Worm (Caenorhabditis elegans) whole organism, mixed stage, embryonic: ENCODE data around the gene cyp-34A10.

Source experiments
- elt-1 ChIP-seq: sonication (generic microtip); optimal IDR thresholded peaks from 2 replicates; lab custom pipeline; 2017; ENCODE audit warnings: missing genetic modification characterization, mild to moderate bottlenecking, missing compliant biosample characterization, antibody characterized with exemption, moderate library complexity, borderline replicate concordance; ENCODE audit not compliant: insufficient read depth
- elt-3 ChIP-seq: fragments of 150-350 bp; optimal IDR thresholded peaks from 2 replicates; lab custom pipeline; 2014; ENCODE audit warnings: missing biosample characterization, missing genetic modification characterization
- nhr-237 ChIP-seq: fragments of 150-350 bp; optimal IDR thresholded peaks from 2 replicates; lab custom pipeline; 2014; ENCODE audit warnings: missing biosample characterization, missing genetic modification characterization
- nhr-28 ChIP-seq: fragments of 150-350 bp; optimal IDR thresholded peaks from 2 replicates; lab custom pipeline; 2014; ENCODE audit warnings: missing biosample characterization, missing genetic modification characterization
- sptf-1 ChIP-seq: sonication (generic microtip); optimal IDR thresholded peaks from 2 replicates; lab custom pipeline; 2017; ENCODE audit warnings: mild to moderate bottlenecking, missing genetic modification characterization, moderate library complexity, missing compliant biosample characterization
- unc-62 ChIP-seq: fragments of 150-350 bp; optimal IDR thresholded peaks from 2 replicates; lab custom pipeline; 2014; ENCODE audit warnings: missing biosample characterization, missing genetic modification reagents, missing genetic modification characterization

- TF ChIP-seq nhr-28 (tag; lab: Kevin White, UChicago) (no peak), elt-1 (tag; lab: Kevin White, UChicago) (no peak), unc-62 (GFP tag; lab: Kevin White, UChicago) (no peak), elt-3 (tag; lab: Kevin White, UChicago) (no peak), sptf-1 (tag; lab: Kevin White, UChicago) (no peak), nhr-237 (tag; lab: Kevin White, UChicago) (no peak)
These were observed 2.4 kb downstream of the cyp-34A10 start, which contains the start of gene cyp-34A9 for ce11 chrV:3970410-3970809.
